Worm (Caenorhabditis elegans): Measurements from ENCODE around the gene Y59A8B.26.

- TF ChIP-seq ZK546.5 (tag; optimal IDR thresholded peaks at IDR 0.05) (no peak), snpc-4 (tag; optimal IDR thresholded peaks at IDR 0.05) (no peak), ceh-82 (tag; optimal IDR thresholded peaks at IDR 0.05) (no peak), C34F6.9 (tag; optimal IDR thresholded peaks at IDR 0.05) (no peak), crh-2 (tag; optimal IDR thresholded peaks at IDR 0.05) (no peak), unc-39 (tag; optimal IDR thresholded peaks at IDR 0.05) (no peak)
Measured at ce11 chrV:17979789-17980188, 30.8 kb downstream of the Y59A8B.26 start, which contains the start of gene snx-6.

All from whole organism, L2 larva.